Fruit fly (Drosophila melanogaster) S2 (cell line): ENCODE results near the gene eIF1.
A peak's percentile ranks its signal among the peaks of the same experiment; 100 is the strongest.

Source experiments
- CG8478 ChIP-seq: fragments of >200 bp; optimal IDR thresholded peaks from 2 replicates; lab custom pipeline; 2018
- CTCF ChIP-seq, 2 experiments: fragments of >200 bp; optimal IDR thresholded peaks; 2 replicates each; lab custom pipeline; 2018

Gene eIF1

DNA sequence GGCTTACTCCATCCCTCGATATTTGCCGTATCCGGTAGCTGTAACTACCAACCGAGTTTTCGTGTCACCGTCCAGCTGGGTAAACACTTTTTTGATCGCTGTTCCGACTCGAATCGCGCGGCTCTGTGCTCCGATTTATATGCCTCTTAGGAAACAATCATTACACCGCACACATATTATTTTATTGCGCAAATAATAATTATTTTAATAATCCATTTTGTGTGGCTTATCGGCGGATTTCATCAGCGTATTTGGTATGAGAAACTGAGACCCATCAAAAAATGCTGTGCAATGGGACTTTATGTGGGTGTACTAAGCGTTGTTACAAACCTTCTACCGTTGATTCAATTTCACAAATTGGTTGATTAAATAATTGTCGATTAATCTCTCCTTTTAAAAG is 20.1 kb upstream of the eIF1 start, which contains the start of gene CG32271:
Gene CG32271, minus strand, starts transcription at position 101 of the 400 bp plus-strand sequence.
- TF ChIP-seq CG8478 (lab: Kevin White, UChicago) (no peak), CTCF (optimal IDR thresholded peaks at IDR 0.05; lab: Kevin White, UChicago) (no peak)

DNA sequence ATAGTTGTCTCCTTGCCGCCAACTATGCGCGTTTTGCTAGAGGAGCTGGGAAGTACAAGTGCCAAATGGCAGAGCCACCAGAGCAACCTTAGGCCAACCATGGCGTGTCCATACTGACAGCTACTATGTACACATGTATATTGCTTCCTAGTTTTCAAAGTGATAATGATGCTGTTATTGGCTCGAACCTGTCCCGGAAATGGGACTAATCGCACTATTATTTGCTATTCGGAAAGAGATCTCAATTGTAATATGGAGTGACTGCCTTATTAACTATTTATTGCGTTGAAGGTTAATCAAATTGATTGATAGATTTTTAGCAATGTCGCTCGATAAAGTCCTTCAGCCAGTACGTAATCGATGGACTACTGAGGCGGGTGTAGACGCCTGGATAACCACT is 18.8 kb upstream of the eIF1 start, which contains the start of gene CG33159:
Gene CG33159, minus strand, starts transcription at position 101 of the 400 bp plus-strand sequence.
- TF ChIP-seq CG8478 (lab: Kevin White, UChicago) (no peak), CTCF (optimal IDR thresholded peaks at IDR 0.05; lab: Kevin White, UChicago) (no peak)

DNA sequence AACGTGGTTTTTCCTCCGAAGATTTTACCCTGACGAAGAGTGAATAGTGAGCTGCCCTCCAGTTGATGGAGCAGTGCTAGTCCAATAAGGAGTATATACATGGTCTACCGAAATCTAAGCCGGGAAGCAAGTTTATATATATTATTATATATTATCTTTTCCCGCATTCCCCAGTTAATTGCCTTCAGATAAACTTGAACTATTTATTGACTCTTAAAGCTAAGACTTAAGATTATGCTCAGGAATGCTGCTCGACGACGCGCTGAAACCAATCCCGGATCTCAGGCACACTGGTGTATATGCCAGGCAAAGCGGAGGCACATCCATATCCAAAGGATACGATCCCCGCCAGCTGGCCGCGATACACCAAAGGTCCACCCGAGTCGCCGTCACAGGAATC is 17.8 kb upstream of the eIF1 start, which contains the start of gene CG32277:
Gene CG32277, minus strand, starts transcription at position 101 of the 400 bp plus-strand sequence.
- no peak for TF ChIP-seq CG8478 (lab: Kevin White, UChicago)
- no peak for TF ChIP-seq CTCF (optimal IDR thresholded peaks at IDR 0.05; lab: Kevin White, UChicago)

DNA sequence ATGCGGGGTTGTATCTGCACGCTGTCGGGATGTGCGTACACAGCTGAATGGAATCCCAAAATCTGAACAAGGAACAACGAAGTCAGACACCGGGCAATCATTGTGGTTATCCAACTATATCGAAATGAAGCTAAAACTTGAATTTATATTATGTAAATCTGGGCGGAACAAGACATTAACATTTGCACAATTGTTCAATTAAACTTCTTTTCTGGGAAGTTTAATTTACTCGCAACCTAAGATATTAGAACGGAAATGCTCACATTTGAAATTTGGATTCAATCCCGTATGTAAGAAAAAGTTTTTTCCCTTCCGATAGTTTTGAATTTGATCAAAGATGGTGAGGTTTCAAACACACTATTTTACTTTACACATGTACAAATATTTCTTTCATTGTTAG is 16.9 kb upstream of the eIF1 start, which contains the start of gene CG33160:
Gene CG33160, minus strand, starts transcription at position 101 of the 400 bp plus-strand sequence.
- TF ChIP-seq CG8478 (lab: Kevin White, UChicago) (no peak), CTCF (optimal IDR thresholded peaks at IDR 0.05; lab: Kevin White, UChicago) (no peak)

DNA sequence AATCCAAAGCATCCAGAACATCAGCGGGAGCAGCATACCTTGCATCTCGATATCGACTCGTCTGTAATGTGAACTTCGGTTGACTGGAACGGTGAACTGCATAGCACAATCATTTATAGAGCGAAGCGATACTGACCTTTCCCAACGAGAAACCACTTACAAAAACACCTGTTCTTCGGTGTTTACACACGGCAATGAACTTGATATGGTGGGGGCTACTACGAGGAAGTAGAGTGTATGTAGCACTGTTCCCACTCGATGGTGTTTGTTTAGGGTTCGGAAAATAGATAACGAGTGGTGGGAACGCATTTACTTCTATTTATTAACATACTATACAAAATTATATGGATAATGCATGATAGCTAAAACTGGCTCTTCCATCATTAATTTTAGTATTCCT is 14.2 kb upstream of the eIF1 start, which contains the start of the genes CG32269 and CG32270:
Gene CG32269, minus strand, starts transcription at position 91 of the 400 bp plus-strand sequence.
Gene CG32270, minus strand, starts transcription at position 91 of the 400 bp plus-strand sequence.
- TF ChIP-seq CG8478 (lab: Kevin White, UChicago) (no peak), CTCF (optimal IDR thresholded peaks at IDR 0.05; lab: Kevin White, UChicago) (no peak)

DNA sequence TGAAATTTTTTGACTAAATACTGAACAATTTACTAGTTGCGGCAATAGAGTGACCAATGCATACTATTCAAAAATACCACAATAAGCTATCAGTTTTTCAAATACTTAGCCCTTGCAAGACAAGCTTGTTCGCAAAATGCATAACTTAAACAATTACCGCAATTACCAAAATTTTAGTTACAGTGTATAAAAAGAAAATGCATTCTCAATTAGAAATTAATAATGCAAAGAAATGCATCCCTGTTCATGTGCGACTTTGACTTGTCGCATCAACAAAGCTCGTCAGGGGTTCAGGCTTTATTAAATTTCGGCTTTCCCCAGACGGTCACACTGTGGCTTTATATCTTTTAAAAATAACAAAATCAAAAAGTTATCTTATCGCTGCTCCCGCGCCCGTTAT is 4.3 kb upstream of the eIF1 start, which contains the start of the genes hob and nSMase:
Gene hob, minus strand, starts transcription at position 62 of the 400 bp plus-strand sequence.
Gene nSMase, plus strand, starts transcription at position 298 of the 400 bp plus-strand sequence.
- TF ChIP-seq CTCF (optimal IDR thresholded peaks at IDR 0.05; lab: Kevin White, UChicago) (no peak), CG8478 (lab: Kevin White, UChicago) (no peak)

DNA sequence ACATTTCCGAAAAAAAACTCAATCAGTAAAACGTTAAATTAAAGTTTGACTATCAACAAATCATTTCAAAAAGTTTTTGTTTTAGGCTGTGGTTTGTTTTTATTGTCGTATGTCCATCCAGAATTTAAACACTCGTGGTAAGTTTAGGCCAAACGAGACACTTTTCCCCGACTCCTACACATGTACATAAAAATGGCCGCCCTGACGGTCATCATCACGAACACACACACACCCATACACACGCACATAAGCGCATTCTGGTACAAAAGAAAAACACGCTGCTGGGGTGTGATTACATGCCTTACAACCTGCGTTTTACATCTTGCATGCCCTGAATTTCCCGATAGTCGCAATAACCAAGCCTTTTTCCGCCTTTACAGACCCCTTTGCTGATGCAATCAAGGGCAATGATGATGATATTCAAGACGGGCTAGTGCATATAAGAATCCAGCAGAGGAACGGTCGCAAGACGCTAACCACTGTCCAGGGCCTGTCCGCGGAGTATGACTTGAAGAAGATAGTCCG is 311 bp downstream of the eIF1 start:
- no peak for TF ChIP-seq CTCF (optimal IDR thresholded peaks at IDR 0.05; lab: Kevin White, UChicago)
- no peak for TF ChIP-seq CG8478 (lab: Kevin White, UChicago)

DNA sequence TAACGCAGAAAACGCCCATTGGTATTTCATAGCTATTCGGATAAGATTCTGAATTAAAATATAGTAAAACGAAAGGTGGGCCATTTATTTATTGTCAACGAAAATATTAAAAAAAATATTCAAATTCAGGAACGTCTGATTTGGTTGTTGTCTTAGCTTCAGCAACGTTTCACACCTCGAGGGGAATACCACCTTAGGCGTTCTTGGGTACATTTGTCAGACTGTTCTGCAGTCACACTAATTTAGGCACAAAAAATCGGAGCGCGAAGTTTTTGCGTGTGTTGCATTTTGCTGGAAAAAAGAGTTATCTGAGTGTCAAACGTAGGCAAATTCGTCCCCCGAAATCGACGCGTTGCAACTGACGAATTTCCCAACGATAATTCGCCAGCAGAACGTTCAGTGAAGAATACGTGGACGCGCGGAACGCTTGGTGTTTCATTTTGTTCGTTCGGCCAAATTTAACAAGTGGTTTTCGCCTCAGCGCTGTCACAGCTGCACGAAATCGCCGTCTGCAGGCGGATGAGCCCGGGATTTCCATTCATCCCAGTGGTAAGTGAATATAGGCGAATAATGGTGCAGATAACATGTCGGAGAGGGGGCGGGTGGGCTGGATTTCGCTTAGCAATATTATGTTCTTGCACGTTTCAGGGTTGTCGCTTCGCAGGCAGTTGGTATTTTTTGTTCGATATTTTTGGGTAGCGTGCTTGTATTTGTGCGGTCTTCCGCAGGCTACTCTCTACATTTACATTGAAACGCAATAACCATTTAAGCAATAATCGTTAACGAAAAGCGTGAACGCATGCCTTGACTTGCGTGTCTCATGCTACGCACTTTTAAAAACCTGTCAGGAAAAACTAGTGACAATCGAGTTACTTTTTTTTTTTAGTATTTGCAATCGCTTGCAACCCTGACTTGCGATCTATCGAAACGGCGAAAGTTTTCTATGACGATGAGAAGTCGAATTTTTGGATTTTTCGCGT is 1.9 kb downstream of the eIF1 start, which contains the start of gene Larp4B:
Gene Larp4B, plus strand, starts transcription at position 99 of the 980 bp plus-strand sequence.
- TF ChIP-seq CTCF (optimal IDR thresholded peaks at IDR 0.05; lab: Kevin White, UChicago), result peak in 1 of 2 experiments; percentile 61
- TF ChIP-seq CG8478 (lab: Kevin White, UChicago), result no peak

DNA sequence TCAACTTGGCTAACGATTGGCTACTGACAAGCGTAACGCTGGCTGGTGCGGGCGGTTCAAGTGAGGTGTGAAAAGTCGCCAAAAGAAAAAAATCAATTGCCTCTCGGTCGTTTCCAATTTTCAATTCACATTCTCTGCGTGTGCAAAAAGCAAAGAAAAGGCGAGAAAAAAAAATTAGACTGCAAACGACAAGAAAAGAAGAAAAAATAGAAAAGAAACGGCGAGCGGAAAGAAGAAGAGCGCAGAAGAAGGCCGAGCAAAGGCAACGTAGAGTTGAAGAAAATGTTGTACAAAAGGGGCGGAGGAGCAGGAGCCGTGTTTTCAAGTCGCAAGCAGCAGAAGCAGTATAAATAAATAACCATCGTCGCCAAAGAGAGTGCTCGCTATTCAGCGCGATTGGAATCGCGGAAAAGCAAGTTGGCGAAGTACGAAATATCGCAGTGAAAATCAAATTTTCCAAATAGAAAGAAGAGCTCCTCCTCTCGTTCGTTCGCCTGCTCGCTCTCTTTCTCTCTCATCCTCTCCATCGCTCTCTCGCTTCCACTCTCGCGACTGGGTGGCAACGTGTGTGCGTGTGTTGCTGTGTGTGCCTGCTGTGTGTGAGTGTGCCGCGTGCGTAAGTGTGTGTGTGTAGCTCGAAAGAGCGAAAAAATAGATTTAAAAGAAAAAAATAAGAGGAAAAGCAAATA is 2.8 kb downstream of the eIF1 start:
- no peak for TF ChIP-seq CG8478 (lab: Kevin White, UChicago)
- no peak for TF ChIP-seq CTCF (optimal IDR thresholded peaks at IDR 0.05; lab: Kevin White, UChicago)

DNA sequence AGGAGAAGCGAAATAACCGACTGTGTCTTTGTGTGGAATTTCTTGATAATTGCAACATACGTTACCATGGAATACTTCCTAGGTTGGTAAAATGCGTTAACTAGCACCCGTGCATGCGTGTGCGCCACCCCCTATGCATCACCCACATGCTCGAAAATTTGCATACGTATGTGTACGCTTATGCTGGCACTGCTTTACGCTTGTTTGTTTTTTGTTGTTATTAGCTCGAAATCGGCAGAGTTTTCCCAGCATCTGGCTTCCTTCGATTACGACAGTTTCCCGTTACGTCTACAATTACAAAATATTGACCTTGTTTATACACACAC is 3.3 kb downstream of the eIF1 start:
- TF ChIP-seq CG8478 (lab: Kevin White, UChicago) (no peak), CTCF (optimal IDR thresholded peaks at IDR 0.05; lab: Kevin White, UChicago) (no peak)

DNA sequence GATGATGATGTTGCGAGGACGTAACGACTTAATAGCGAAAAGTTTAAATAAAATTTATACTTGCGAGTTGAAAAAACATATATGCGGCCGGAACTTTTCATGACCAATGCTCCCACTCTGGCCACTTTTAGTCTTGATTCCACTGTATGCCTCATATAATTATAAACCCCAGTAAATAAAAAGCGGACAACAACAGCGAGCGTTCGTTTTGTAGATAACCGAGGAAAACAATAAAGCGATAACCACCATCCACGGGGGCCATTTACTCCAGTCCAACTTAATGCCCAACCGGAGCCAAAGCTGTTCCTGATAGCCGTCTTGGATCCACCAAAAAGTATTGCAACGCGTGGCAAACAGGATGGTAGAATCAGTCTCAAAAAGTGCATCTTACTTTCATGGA is 13.2 kb downstream of the eIF1 start:
- no peak for TF ChIP-seq CTCF (optimal IDR thresholded peaks at IDR 0.05; lab: Kevin White, UChicago)
- TF ChIP-seq CG8478 (lab: Kevin White, UChicago), result no peak

DNA sequence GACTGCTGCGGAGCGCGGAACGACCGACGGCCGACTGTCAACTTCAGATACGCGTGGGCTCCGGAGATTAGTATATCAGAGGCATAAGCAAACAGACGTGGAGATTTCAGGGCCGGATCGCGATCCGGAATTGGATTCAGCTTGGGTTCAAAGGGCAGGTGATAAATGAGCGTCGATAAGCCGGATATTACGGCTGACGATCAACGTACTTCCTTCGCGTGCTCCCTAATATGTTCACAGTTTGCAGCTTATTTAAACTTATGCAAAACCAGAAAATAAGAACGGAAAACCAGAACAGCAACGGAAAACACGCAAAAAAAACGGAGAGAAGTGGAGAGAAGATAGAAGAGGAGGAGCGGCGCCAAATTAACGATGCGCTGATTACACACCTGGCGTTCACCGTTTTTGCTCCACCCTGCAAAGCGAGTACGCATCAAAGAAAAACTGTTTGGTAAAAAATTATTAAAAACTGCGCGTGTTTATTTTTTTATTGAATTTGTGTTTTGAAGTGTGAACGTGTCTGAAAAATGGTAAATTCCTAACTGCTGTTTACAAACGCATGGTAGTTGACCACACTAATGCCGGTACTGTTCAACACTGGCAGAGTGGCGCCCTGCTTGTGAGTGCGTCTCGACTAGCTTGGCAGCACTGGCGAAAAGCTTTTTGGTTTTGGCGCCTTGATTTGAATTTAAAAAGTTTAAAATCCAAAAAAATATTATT is 16.1 kb downstream of the eIF1 start, which contains the start of gene CG17746:
Gene CG17746, minus strand, starts transcription at position 546 of the 720 bp plus-strand sequence.
- TF ChIP-seq CTCF (optimal IDR thresholded peaks at IDR 0.05; lab: Kevin White, UChicago), result peak; percentile 40 to 65
- no peak for TF ChIP-seq CG8478 (lab: Kevin White, UChicago)

DNA sequence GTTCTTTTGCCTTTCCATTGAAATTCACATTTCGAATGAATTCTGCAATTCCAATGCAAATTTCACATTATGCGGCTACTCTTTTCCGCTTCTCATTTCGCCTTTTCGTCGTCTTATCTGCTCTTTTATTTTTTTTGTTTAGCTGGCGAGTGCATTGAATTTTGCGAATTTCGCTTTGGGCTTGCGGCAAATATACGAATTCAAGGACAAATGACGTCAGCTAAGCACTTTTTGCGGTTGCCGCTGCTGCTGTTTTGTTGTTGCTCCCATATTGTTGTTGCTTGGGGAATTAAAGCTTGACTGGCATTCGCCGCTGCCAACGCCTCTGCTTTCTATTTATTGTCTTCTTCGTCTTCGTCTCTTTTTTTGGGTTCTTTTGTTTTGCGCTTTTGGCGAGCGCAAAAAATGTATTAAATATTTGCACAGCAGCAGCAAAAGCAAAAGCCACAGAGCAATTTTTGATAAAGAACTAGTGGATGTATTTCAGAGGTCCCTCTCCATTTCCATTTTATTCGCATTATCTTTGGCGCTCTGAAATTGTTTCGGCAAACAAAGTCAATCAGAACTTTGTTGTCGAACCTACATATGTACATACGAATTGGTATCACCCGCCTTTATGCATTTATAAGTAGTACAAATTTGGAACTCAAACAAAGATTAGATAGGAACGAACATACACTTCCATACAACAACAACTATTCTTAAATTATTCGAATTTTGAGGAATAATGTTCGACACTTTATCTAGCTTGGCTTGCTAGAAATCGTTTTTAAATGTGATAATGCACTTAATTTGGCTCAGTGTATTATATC is 16.9 kb downstream of the eIF1 start:
- TF ChIP-seq CG8478 (lab: Kevin White, UChicago) (no peak), CTCF (optimal IDR thresholded peaks at IDR 0.05; lab: Kevin White, UChicago) (no peak)
